Fruit fly (Drosophila melanogaster) whole organism, embryonic: Measurements from ENCODE around the gene CG12171.
A peak's percentile ranks its signal among the peaks of the same experiment; 100 is the strongest.

Source experiments
- CG10462 ChIP-seq: fragments of 200-800 bp; sonication (Bioruptor generic); optimal IDR thresholded peaks from 2 replicates; lab custom pipeline; 2016; ENCODE audit warnings: missing biosample characterization, missing genetic modification characterization
- CG10543 ChIP-seq: fragments of 200-800 bp; sonication (Bioruptor generic); optimal IDR thresholded peaks from 3 replicates; lab custom pipeline; 2017; ENCODE audit warnings: missing biosample characterization, mild to moderate bottlenecking, missing genetic modification characterization, moderate library complexity
- CG11696 ChIP-seq: fragments of 200-800 bp; sonication (Bioruptor generic); IDR thresholded peaks from 2 replicates; pipeline ENCODE4 v1.3.6; 2022; ENCODE audit warnings: missing biosample characterization, missing genetic modification characterization
- CG13624 ChIP-seq: fragments of 200-800 bp; sonication (Bioruptor generic); optimal IDR thresholded peaks from 2 replicates; lab custom pipeline; 2016; ENCODE audit warnings: missing biosample characterization, missing genetic modification characterization
- CG14667 ChIP-seq: fragments of 200-800 bp; sonication (Bioruptor generic); IDR thresholded peaks from 2 replicates; pipeline ENCODE4 v1.3.6; 2022; ENCODE audit warnings: missing biosample characterization, missing genetic modification characterization
- CG2202 ChIP-seq: fragments of 200-800 bp; sonication (Bioruptor generic); optimal IDR thresholded peaks from 2 replicates; lab custom pipeline; 2018; ENCODE audit warnings: missing biosample characterization, mild to moderate bottlenecking, missing genetic modification characterization
- CG31365 ChIP-seq: fragments of 200-800 bp; sonication (Bioruptor generic); optimal IDR thresholded peaks from 2 replicates; lab custom pipeline; 2018; ENCODE audit warnings: missing biosample characterization, mild to moderate bottlenecking, missing genetic modification characterization
- CG32532 ChIP-seq: fragments of 200-800 bp; sonication (Bioruptor generic); IDR thresholded peaks from 2 replicates; pipeline ENCODE4 v1.3.6; 2022; ENCODE audit warnings: missing biosample characterization, missing genetic modification characterization
- CG34422 ChIP-seq: fragments of 200-800 bp; sonication (Bioruptor generic); IDR thresholded peaks from 3 replicates; pipeline ENCODE4 v1.3.6; 2022; ENCODE audit warnings: missing biosample characterization, missing genetic modification characterization
- CG4617 ChIP-seq: fragments of 200-800 bp; sonication (Bioruptor generic); optimal IDR thresholded peaks from 3 replicates; lab custom pipeline; 2016; ENCODE audit warnings: missing biosample characterization, missing genetic modification characterization, borderline replicate concordance
- CG4854 ChIP-seq: fragments of 200-800 bp; sonication (Bioruptor generic); optimal IDR thresholded peaks from 2 replicates; lab custom pipeline; 2016; ENCODE audit warnings: missing biosample characterization, missing genetic modification characterization, inconsistent platforms
- CG6683 ChIP-seq: fragments of 200-800 bp; sonication (Bioruptor generic); optimal IDR thresholded peaks from 2 replicates; lab custom pipeline; 2017; ENCODE audit warnings: missing biosample characterization, mild to moderate bottlenecking, missing genetic modification characterization, missing genetic modification reagents
- CG6813 ChIP-seq: fragments of 200-800 bp; sonication (Bioruptor generic); optimal IDR thresholded peaks from 2 replicates; lab custom pipeline; 2017; ENCODE audit warnings: missing biosample characterization, missing genetic modification characterization, mild to moderate bottlenecking, moderate library complexity, missing genetic modification reagents
- CG7839 ChIP-seq: fragments of 200-800 bp; sonication (Bioruptor generic); optimal IDR thresholded peaks from 3 replicates; lab custom pipeline; 2018; ENCODE audit warnings: missing biosample characterization, mild to moderate bottlenecking, missing genetic modification characterization, moderate library complexity
- CG8765 ChIP-seq: fragments of 200-800 bp; sonication (Bioruptor generic); IDR thresholded peaks from 2 replicates; pipeline ENCODE4 v1.3.6; 2022; ENCODE audit warnings: missing biosample characterization, missing genetic modification characterization
- CoRest ChIP-seq: fragments of 200-800 bp; sonication (Bioruptor generic); optimal IDR thresholded peaks from 3 replicates; lab custom pipeline; 2018; ENCODE audit warnings: missing biosample characterization, mild to moderate bottlenecking, missing genetic modification characterization, moderate library complexity
- Dip3 ChIP-seq: fragments of 200-800 bp; sonication (Bioruptor generic); optimal IDR thresholded peaks from 3 replicates; lab custom pipeline; 2016; ENCODE audit warnings: missing biosample characterization, missing genetic modification characterization
- Doc3 ChIP-seq: fragments of 200-800 bp; sonication (Bioruptor generic); IDR thresholded peaks from 3 replicates; pipeline ENCODE4 v1.3.6; 2022; ENCODE audit warnings: missing biosample characterization, missing genetic modification characterization; ENCODE audit not compliant: partially characterized antibody
- Gsc ChIP-seq: fragments of 200-800 bp; sonication (Bioruptor generic); IDR thresholded peaks from 2 replicates; pipeline ENCODE4 v1.3.6; 2022; ENCODE audit warnings: missing biosample characterization, missing genetic modification characterization
- Lpt ChIP-seq: fragments of >200 bp; optimal IDR thresholded peaks from 2 replicates; lab custom pipeline; 2018; ENCODE audit warnings: missing biosample characterization, missing genetic modification characterization
- NC2β ChIP-seq: fragments of 200-800 bp; sonication (Bioruptor generic); optimal IDR thresholded peaks from 2 replicates; lab custom pipeline; 2016; ENCODE audit warnings: missing biosample characterization, missing genetic modification characterization
- Oaz ChIP-seq: fragments of 200-800 bp; sonication (Bioruptor generic); IDR thresholded peaks from 2 replicates; pipeline ENCODE4 v1.3.6; 2022; ENCODE audit warnings: missing biosample characterization, missing genetic modification characterization
- Opbp ChIP-seq: fragments of 200-800 bp; sonication (Bioruptor generic); IDR thresholded peaks from 3 replicates; pipeline ENCODE4 v1.3.6; 2022; ENCODE audit warnings: missing biosample characterization, missing genetic modification characterization; ENCODE audit not compliant: partially characterized antibody
- Scr ChIP-seq: fragments of 200-800 bp; sonication (Bioruptor generic); IDR thresholded peaks from 2 replicates; pipeline ENCODE4 v1.3.6; 2022; ENCODE audit warnings: missing biosample characterization, missing genetic modification characterization; ENCODE audit not compliant: partially characterized antibody
- Xbp1 ChIP-seq: fragments of 200-800 bp; sonication (Bioruptor generic); optimal IDR thresholded peaks from 3 replicates; lab custom pipeline; 2016; ENCODE audit warnings: missing biosample characterization, mild to moderate bottlenecking, missing genetic modification characterization
- al ChIP-seq: fragments of 200-800 bp; sonication (Bioruptor generic); IDR thresholded peaks from 2 replicates; pipeline ENCODE4 v1.3.6; 2022; ENCODE audit warnings: missing biosample characterization, missing genetic modification characterization
- ap ChIP-seq: fragments of 200-800 bp; sonication (Bioruptor generic); IDR thresholded peaks from 2 replicates; pipeline ENCODE4 v1.3.6; 2022; ENCODE audit warnings: missing biosample characterization, missing genetic modification characterization
- bab2 ChIP-seq: fragments of 200-800 bp; sonication (Bioruptor generic); optimal IDR thresholded peaks from 2 replicates; lab custom pipeline; 2016; ENCODE audit warnings: missing biosample characterization, missing genetic modification characterization
- bbx ChIP-seq: fragments of 200-800 bp; sonication (Bioruptor generic); IDR thresholded peaks from 2 replicates; pipeline ENCODE4 v1.3.6; 2022; ENCODE audit warnings: missing biosample characterization, missing genetic modification characterization; ENCODE audit not compliant: partially characterized antibody
- bcd ChIP-seq: fragments of 200-800 bp; sonication (Bioruptor generic); optimal IDR thresholded peaks from 2 replicates; lab custom pipeline; 2017; ENCODE audit warnings: missing biosample characterization, mild to moderate bottlenecking, missing genetic modification characterization
- bigmax ChIP-seq: fragments of 200-800 bp; sonication (Bioruptor generic); optimal IDR thresholded peaks from 2 replicates; lab custom pipeline; 2018; ENCODE audit warnings: missing biosample characterization, mild to moderate bottlenecking, missing genetic modification characterization
- bowl ChIP-seq: fragments of 200-800 bp; sonication (Bioruptor generic); IDR thresholded peaks from 2 replicates; pipeline ENCODE4 v1.3.6; 2022; ENCODE audit warnings: missing biosample characterization, missing genetic modification characterization
- br ChIP-seq: fragments of >200 bp; optimal IDR thresholded peaks from 2 replicates; lab custom pipeline; 2017
- cg ChIP-seq: fragments of 200-800 bp; sonication (Bioruptor generic); optimal IDR thresholded peaks from 3 replicates; lab custom pipeline; 2019; ENCODE audit warnings: missing biosample characterization, mild to moderate bottlenecking, missing genetic modification characterization, moderate library complexity
- crc ChIP-seq: fragments of 200-800 bp; sonication (Bioruptor generic); optimal IDR thresholded peaks from 2 replicates; lab custom pipeline; 2016; ENCODE audit warnings: missing biosample characterization, missing genetic modification characterization
- cwo ChIP-seq: fragments of 200-800 bp; sonication (Bioruptor generic); optimal IDR thresholded peaks from 3 replicates; lab custom pipeline; 2017; ENCODE audit warnings: missing biosample characterization, missing genetic modification characterization, mild to moderate bottlenecking, moderate library complexity, missing genetic modification reagents
- dpn ChIP-seq, 2 experiments: fragments of 200-800 bp; sonication (Bioruptor generic); optimal IDR thresholded peaks; 3 replicates each; lab custom pipeline; 2016; ENCODE audit warnings: missing biosample characterization in 2 of 2, missing genetic modification characterization in 2 of 2
- gce ChIP-seq: fragments of 200-800 bp; sonication (Bioruptor generic); IDR thresholded peaks from 3 replicates; pipeline ENCODE4 v1.3.6; 2022; ENCODE audit warnings: missing biosample characterization, missing genetic modification characterization
- gcm ChIP-seq: fragments of 200-800 bp; sonication (Bioruptor generic); optimal IDR thresholded peaks from 2 replicates; lab custom pipeline; 2019; ENCODE audit warnings: missing biosample characterization, mild to moderate bottlenecking, missing genetic modification characterization, moderate library complexity
- grn ChIP-seq: fragments of 200-800 bp; sonication (Bioruptor generic); optimal IDR thresholded peaks from 3 replicates; lab custom pipeline; 2017; ENCODE audit warnings: missing biosample characterization, missing genetic modification characterization
- hth ChIP-seq: fragments of >200 bp; optimal IDR thresholded peaks from 2 replicates; lab custom pipeline; 2017; ENCODE audit warnings: inconsistent platforms
- org-1 ChIP-seq: fragments of 200-800 bp; sonication (Bioruptor generic); optimal IDR thresholded peaks from 2 replicates; lab custom pipeline; 2017; ENCODE audit warnings: missing biosample characterization, missing genetic modification characterization
- prd ChIP-seq, 3 experiments: fragments of >200 bp in 2 of 3; fragments of 200-800 bp in 1 of 3; sonication (Bioruptor generic) in 1 of 3; optimal IDR thresholded peaks in 2 of 3; IDR thresholded peaks in 1 of 3; 2 replicates in 2 of 3; 3 replicates in 1 of 3; pipeline versions ENCODE4 v1.3.6 to Lab custom; 2017 to 2022; ENCODE audit warnings: missing biosample characterization in 1 of 3, missing genetic modification characterization in 1 of 3
- schlank ChIP-seq: fragments of 200-800 bp; sonication (Bioruptor generic); optimal IDR thresholded peaks from 2 replicates; lab custom pipeline; 2018; ENCODE audit warnings: missing biosample characterization, mild to moderate bottlenecking, missing genetic modification characterization
- sens-2 ChIP-seq: fragments of 200-800 bp; sonication (Bioruptor generic); IDR thresholded peaks from 2 replicates; pipeline ENCODE4 v1.3.6; 2022; ENCODE audit warnings: missing biosample characterization, missing genetic modification characterization
- shn ChIP-seq: fragments of 200-800 bp; sonication (Bioruptor generic); optimal IDR thresholded peaks from 3 replicates; lab custom pipeline; 2016; ENCODE audit warnings: missing biosample characterization, missing genetic modification characterization
- sisA ChIP-seq: fragments of 200-800 bp; sonication (Bioruptor generic); IDR thresholded peaks from 2 replicates; pipeline ENCODE4 v1.3.6; 2022; ENCODE audit warnings: missing biosample characterization, missing genetic modification characterization
- sqz ChIP-seq: fragments of 200-800 bp; sonication (Bioruptor generic); optimal IDR thresholded peaks from 3 replicates; lab custom pipeline; 2018; ENCODE audit warnings: missing biosample characterization, mild to moderate bottlenecking, missing genetic modification characterization
- stc ChIP-seq: fragments of 200-800 bp; sonication (Bioruptor generic); IDR thresholded peaks from 2 replicates; pipeline ENCODE4 v1.3.6; 2022; ENCODE audit warnings: missing biosample characterization, missing genetic modification characterization
- stwl ChIP-seq: fragments of 200-800 bp; sonication (Bioruptor generic); optimal IDR thresholded peaks from 3 replicates; lab custom pipeline; 2018; ENCODE audit warnings: missing biosample characterization, mild to moderate bottlenecking, missing genetic modification characterization, moderate library complexity
- zfh1 ChIP-seq: fragments of 200-800 bp; sonication (Bioruptor generic); IDR thresholded peaks from 3 replicates; pipeline ENCODE4 v1.3.6; 2022; ENCODE audit warnings: missing biosample characterization, missing genetic modification characterization

Gene CG12171

dm6 chr3R:5606477-5606876 is 26.9 kb upstream of the CG12171 start, which contains the start of gene asl (continued):
- TF ChIP-seq hth (lab: Kevin White, UChicago) (no peak), CG11696 (GFP tag; lab: Robert Waterston, UW) (0 out of 2 replicates have a peak, but pooled peaks have one; percentile 26), br (lab: Kevin White, UChicago) (no peak), sqz (GFP tag; lab: Kevin White, UChicago) (no peak), CG13624 (peak; percentile 49), Doc3 (no peak), prd (optimal IDR thresholded peaks at IDR 0.05; lab: Kevin White, UChicago) (no peak), prd (GFP tag; IDR thresholded peaks at IDR 0.05; lab: Robert Waterston, UW) (peak; percentile 39; the same call in 1 of the 3 replicates), Dip3 (GFP tag; lab: Kevin White, UChicago) (peak; percentile 73), sens-2 (GFP tag; lab: Robert Waterston, UW) (no peak), CG4854 (GFP tag; lab: Kevin White, UChicago) (peak; percentile 59), bowl (GFP tag; lab: Robert Waterston, UW) (no peak), CG31365 (no peak), CG2202 (peak; percentile 48), schlank (no peak), NC2β (GFP tag; lab: Kevin White, UChicago) (peak; percentile 55), dpn (GFP tag; optimal IDR thresholded peaks at IDR 0.05; lab: Kevin White, UChicago) (peak; percentile 56 to 65), CG32532 (GFP tag; lab: Robert Waterston, UW) (peak; percentile 76), CG7839 (no peak), cg (GFP tag; lab: Kevin White, UChicago) (peak; percentile 41), zfh1 (GFP tag; lab: Robert Waterston, UW) (peak; percentile 53; the same call in 1 of the 3 replicates), Opbp (GFP tag; lab: Robert Waterston, UW) (no peak), Gsc (GFP tag; lab: Robert Waterston, UW) (no peak), CG14667 (GFP tag; lab: Robert Waterston, UW) (no peak), sisA (GFP tag; lab: Robert Waterston, UW) (peak; percentile 49; the same call in 1 of the 2 replicates), stwl (tag; lab: Kevin White, UChicago) (peak; percentile 72), cwo (peak; percentile 22), bbx (GFP tag; lab: Robert Waterston, UW) (no peak), Lpt (GFP tag; lab: Kevin White, UChicago) (no peak), stc (GFP tag; lab: Robert Waterston, UW) (peak; percentile 50; the same call in 1 of the 2 replicates), shn (GFP tag; lab: Kevin White, UChicago) (peak; percentile 25), CG34422 (GFP tag; lab: Robert Waterston, UW) (peak; percentile 64; the same call in 1 of the 3 replicates), CG8765 (peak; percentile 63), Scr (GFP tag; lab: Robert Waterston, UW) (0 out of 2 replicates have a peak, but pooled peaks have one; percentile 20), bigmax (no peak), bab2 (GFP tag; lab: Kevin White, UChicago) (peak; percentile 36), Xbp1 (peak; percentile 69), CG10543 (GFP tag; lab: Kevin White, UChicago) (peak; percentile 59), CG6683 (peak; percentile 19), CoRest (peak; percentile 81), grn (GFP tag; lab: Kevin White, UChicago) (no peak), ap (0 out of 2 replicates have a peak, but pooled peaks have one; percentile 21), bcd (GFP tag; lab: Kevin White, UChicago) (peak; percentile 62), gcm (GFP tag; lab: Kevin White, UChicago) (no peak), crc (GFP tag; lab: Kevin White, UChicago) (peak; percentile 49), CG6813 (GFP tag; lab: Kevin White, UChicago) (no peak), gce (0 out of 3 replicates have a peak, but pooled peaks have one; percentile 50), CG10462 (GFP tag; lab: Kevin White, UChicago) (peak; percentile 8), al (GFP tag; lab: Robert Waterston, UW) (peak; percentile 31; the same call in 1 of the 2 replicates), CG4617 (GFP tag; lab: Kevin White, UChicago) (peak; percentile 70), Oaz (GFP tag; lab: Robert Waterston, UW) (peak; percentile 49), org-1 (GFP tag; lab: Kevin White, UChicago) (no peak)
